Worm (Caenorhabditis elegans) whole organism, L2 larva: ENCODE data around the gene nhr-94.
A peak's percentile ranks its signal among the peaks of the same experiment; 100 is the strongest.

ENCODE experiments used
- gmeb-1 ChIP-seq: fragments of 150-350 bp; optimal IDR thresholded peaks from 2 replicates; lab custom pipeline; 2014; ENCODE audit warnings: missing biosample characterization, missing genetic modification characterization
- lin-13 ChIP-seq: fragments of 150-350 bp; optimal IDR thresholded peaks from 2 replicates; lab custom pipeline; 2014; ENCODE audit warnings: missing biosample characterization, missing genetic modification reagents, missing genetic modification characterization
- lsy-2 ChIP-seq, 2 experiments: fragments of 150-350 bp in 1 of 2; sonication (generic microtip) in 1 of 2; optimal IDR thresholded peaks; 2 replicates each; lab custom pipeline; 2014 to 2017; ENCODE audit warnings: missing biosample characterization in 2 of 2, missing genetic modification characterization in 2 of 2
- nhr-11 ChIP-seq: fragments of 150-350 bp; optimal IDR thresholded peaks from 2 replicates; lab custom pipeline; 2014; ENCODE audit warnings: missing biosample characterization, missing genetic modification characterization

DNA sequence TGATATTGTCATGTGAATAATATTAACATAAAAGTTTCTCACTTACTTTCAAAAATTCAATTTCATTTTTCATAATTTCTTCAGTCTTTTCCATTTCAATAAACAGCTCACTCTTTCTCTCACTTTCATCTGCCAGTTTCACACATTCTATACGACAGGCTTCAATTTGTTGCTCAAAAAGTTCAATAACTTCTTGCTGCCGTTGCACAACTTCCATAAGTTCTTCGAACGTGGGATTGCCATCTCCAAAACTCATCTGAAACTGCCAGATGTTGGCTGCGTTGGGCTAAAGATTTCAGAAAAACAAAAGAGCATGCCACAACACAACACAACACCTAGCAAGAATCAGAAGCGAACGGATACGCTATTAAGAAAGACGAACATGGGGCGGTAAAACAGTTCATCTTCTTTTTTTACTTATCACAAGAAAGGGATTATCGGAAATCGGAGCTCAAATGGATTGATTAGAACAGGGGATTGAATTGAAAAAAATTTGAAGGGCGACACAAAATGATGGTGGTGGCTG lies 47.2 kb upstream of the nhr-94 start:
- TF ChIP-seq gmeb-1 (tag; lab: Kevin White, UChicago) (no peak), lsy-2 (tag; optimal IDR thresholded peaks at IDR 0.05; lab: Kevin White, UChicago) (no peak), nhr-11 (no peak), lin-13 (peak; percentile 20)
